Comparison of ENCODE assay signal across 2 fruit fly cellular contexts in the genomic region with DNA sequence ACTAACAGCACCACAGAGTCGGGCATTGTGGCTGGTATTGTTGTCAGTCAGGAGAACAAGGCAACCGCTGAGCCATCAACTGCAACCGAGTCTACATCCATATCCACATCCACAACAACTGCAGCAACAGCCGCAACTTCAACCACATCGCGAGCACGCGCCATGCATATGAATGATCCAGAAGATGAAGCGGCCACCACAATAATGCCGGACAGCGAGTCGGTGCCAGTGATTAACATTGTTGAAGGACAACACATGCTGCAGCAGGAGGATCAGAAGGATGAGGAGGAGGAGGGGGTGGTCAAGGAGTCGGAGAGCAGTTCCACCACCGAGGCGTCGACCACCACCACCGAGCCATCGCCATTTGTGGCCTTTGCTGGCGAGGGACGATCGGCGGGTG.
TF ChIP-seq lines count a peak whose summit lies in the region.

No protein-coding gene starts in this region.

TF ChIP-seq in whole organism, prepupa, 60 proteins besides CTCF, POLR2A, EP300 and RAD21:
- TF ChIP-seq fd59A (GFP tag; optimal IDR thresholded peaks at IDR 0.05; lab: Kevin White, UChicago) (no peak), ss (GFP tag; optimal IDR thresholded peaks at IDR 0.05; lab: Kevin White, UChicago) (peak in 1 of 2 experiments; percentile 33), CG7368 (GFP tag; optimal IDR thresholded peaks at IDR 0.05; lab: Kevin White, UChicago) (no peak), CG1621 (tag; optimal IDR thresholded peaks at IDR 0.05; lab: Kevin White, UChicago) (peak; percentile 71), CG11902 (GFP tag; optimal IDR thresholded peaks at IDR 0.05; lab: Kevin White, UChicago) (no peak), CG6854 (GFP tag; optimal IDR thresholded peaks at IDR 0.05; lab: Kevin White, UChicago) (no peak), Eip78C (GFP tag; lab: Kevin White, UChicago) (no peak), dsx (GFP tag; optimal IDR thresholded peaks at IDR 0.05; lab: Kevin White, UChicago; ENCODE audit: poor library complexity, severe bottlenecking) (peak; percentile 81)

TF ChIP-seq in whole organism, pupa, 21 proteins besides CTCF, POLR2A, EP300 and RAD21:
- TF ChIP-seq Pif1B (GFP tag; optimal IDR thresholded peaks at IDR 0.05; lab: Kevin White, UChicago), result no peak
- peak; percentile 33 for TF ChIP-seq CG13204 (GFP tag; optimal IDR thresholded peaks at IDR 0.05; lab: Kevin White, UChicago)
- peak; percentile 84 for TF ChIP-seq EcR (GFP tag; optimal IDR thresholded peaks at IDR 0.05; lab: Kevin White, UChicago)
- peak; percentile 43; the same call in 1 of the 3 replicates for TF ChIP-seq CG4496 (GFP tag; IDR thresholded peaks at IDR 0.05; lab: Robert Waterston, UW)
